Fruit fly (Drosophila melanogaster): Measurements from ENCODE around the gene AlaRS.
A peak's percentile ranks its signal among the peaks of the same experiment; 100 is the strongest.

AlaRS gene

dm6 chr2L:8423460-8424089 is 42.0 kb upstream of the AlaRS start:
- peak; percentile 24 for TF ChIP-seq Pif1B (GFP tag; optimal IDR thresholded peaks at IDR 0.05)
- peak; percentile 4 for TF ChIP-seq CG15710 (tag; optimal IDR thresholded peaks at IDR 0.05)
- peak; percentile 16 for TF ChIP-seq Pif1A (GFP tag; optimal IDR thresholded peaks at IDR 0.05)
- peak; percentile 30 for TF ChIP-seq CG8159 (tag; optimal IDR thresholded peaks at IDR 0.05)
- no peak for TF ChIP-seq gl (tag; optimal IDR thresholded peaks at IDR 0.05)

DNA sequence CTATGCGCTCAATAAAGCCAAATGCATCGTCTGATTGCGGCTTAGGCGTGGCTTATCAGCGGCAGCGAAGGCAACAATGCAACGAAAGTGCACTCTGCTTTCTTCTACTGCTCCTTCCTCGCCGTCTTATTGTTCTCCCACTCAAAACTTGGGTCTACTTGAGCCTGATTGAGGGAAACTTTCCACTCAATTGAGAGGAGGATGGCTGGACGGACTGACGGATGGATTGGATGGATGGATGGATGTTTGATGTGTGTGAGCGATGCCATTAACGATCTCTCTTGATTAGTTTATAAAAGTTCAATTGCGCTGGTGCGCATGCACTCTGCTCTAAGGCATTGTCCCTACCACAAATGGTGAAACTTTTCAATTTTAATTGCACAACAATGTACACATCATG is 41.5 kb upstream of the AlaRS start:
- TF ChIP-seq Ets98B (GFP tag; IDR thresholded peaks at IDR 0.05) (no peak), gl (tag; optimal IDR thresholded peaks at IDR 0.05) (no peak), CG15710 (tag; optimal IDR thresholded peaks at IDR 0.05) (no peak), CG32121 (GFP tag; IDR thresholded peaks at IDR 0.05) (no peak), CG12605 (GFP tag; IDR thresholded peaks at IDR 0.05) (no peak)

dm6 chr2L:8421717-8422116 is 40.2 kb upstream of the AlaRS start:
- no peak for TF ChIP-seq gl (tag; optimal IDR thresholded peaks at IDR 0.05)
- TF ChIP-seq fd96Ca (GFP tag; IDR thresholded peaks at IDR 0.05), result no peak
- no peak for TF ChIP-seq EcR (GFP tag; optimal IDR thresholded peaks at IDR 0.05)
- TF ChIP-seq CG14655 (GFP tag; optimal IDR thresholded peaks at IDR 0.05), result no peak
- TF ChIP-seq CG10348 (GFP tag; IDR thresholded peaks at IDR 0.05), result no peak
- no peak for TF ChIP-seq CG8301 (tag; optimal IDR thresholded peaks at IDR 0.05)
- no peak for TF ChIP-seq D1 (tag; optimal IDR thresholded peaks at IDR 0.05)
- TF ChIP-seq CG32121 (GFP tag; IDR thresholded peaks at IDR 0.05), result no peak
- TF ChIP-seq Snoo (tag; optimal IDR thresholded peaks at IDR 0.05), result no peak
- TF ChIP-seq CG34367 (tag; optimal IDR thresholded peaks at IDR 0.05), result no peak
- no peak for TF ChIP-seq Pif1A (GFP tag; optimal IDR thresholded peaks at IDR 0.05)

DNA sequence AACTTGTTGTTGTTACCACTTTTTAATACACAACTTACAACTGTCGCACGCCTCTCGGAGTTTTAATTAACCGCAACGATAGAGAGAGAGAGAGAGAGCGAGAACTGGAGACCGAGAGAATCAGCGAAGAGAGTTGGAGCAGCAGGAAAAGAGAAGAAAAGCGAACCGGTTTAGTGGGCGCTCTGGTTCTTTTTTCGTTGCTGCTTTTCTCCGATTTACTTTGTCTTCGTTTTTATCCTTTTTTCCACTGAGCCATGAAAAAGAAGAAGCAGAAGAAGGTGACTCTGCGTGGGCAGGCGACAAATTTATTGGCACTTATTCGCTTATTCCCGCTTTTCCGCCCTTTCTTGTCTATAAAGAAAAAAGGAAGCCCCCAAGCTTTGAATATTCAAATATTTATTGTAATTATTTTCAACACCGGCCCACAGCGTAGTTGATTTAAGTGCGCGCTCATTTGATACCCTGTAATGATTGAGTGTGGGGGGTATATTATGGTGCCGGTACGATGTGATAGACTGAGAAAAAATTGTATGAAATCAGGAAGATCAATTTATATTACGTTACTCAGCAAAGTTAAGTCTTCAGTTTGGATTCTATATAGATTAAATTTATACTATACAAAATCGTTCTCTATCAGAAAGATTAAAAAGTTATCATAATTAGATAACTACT is 38.8 kb upstream of the AlaRS start:
- TF ChIP-seq CG15710 (tag; optimal IDR thresholded peaks at IDR 0.05) (peak; percentile 11), CG8301 (tag; optimal IDR thresholded peaks at IDR 0.05) (peak; percentile 7), CG32121 (GFP tag; IDR thresholded peaks at IDR 0.05) (no peak), CG8159 (tag; optimal IDR thresholded peaks at IDR 0.05) (peak; percentile 38), CG12605 (GFP tag; IDR thresholded peaks at IDR 0.05) (peak; percentile 36; the same call in 1 of the 2 replicates), CG34367 (tag; optimal IDR thresholded peaks at IDR 0.05) (peak; percentile 43), CG10348 (GFP tag; IDR thresholded peaks at IDR 0.05) (no peak), CG14655 (GFP tag; optimal IDR thresholded peaks at IDR 0.05) (peak; percentile 22), CG9948 (tag; optimal IDR thresholded peaks at IDR 0.05) (no peak), gl (tag; optimal IDR thresholded peaks at IDR 0.05) (peak; percentile 69), rn (GFP tag; IDR thresholded peaks at IDR 0.05) (no peak), Pif1B (GFP tag; optimal IDR thresholded peaks at IDR 0.05) (peak; percentile 6), Ets98B (GFP tag; IDR thresholded peaks at IDR 0.05) (no peak), CG17806 (tag; optimal IDR thresholded peaks at IDR 0.05) (peak; percentile 24), CG4496 (GFP tag; IDR thresholded peaks at IDR 0.05) (peak; percentile 57; the same call in 1 of the 3 replicates), D1 (tag; optimal IDR thresholded peaks at IDR 0.05) (no peak), EcR (GFP tag; optimal IDR thresholded peaks at IDR 0.05) (peak; percentile 31), Pif1A (GFP tag; optimal IDR thresholded peaks at IDR 0.05) (peak; percentile 47), Snoo (tag; optimal IDR thresholded peaks at IDR 0.05) (no peak), fd96Ca (GFP tag; IDR thresholded peaks at IDR 0.05) (no peak), CG13204 (GFP tag; optimal IDR thresholded peaks at IDR 0.05) (peak; percentile 66)

DNA sequence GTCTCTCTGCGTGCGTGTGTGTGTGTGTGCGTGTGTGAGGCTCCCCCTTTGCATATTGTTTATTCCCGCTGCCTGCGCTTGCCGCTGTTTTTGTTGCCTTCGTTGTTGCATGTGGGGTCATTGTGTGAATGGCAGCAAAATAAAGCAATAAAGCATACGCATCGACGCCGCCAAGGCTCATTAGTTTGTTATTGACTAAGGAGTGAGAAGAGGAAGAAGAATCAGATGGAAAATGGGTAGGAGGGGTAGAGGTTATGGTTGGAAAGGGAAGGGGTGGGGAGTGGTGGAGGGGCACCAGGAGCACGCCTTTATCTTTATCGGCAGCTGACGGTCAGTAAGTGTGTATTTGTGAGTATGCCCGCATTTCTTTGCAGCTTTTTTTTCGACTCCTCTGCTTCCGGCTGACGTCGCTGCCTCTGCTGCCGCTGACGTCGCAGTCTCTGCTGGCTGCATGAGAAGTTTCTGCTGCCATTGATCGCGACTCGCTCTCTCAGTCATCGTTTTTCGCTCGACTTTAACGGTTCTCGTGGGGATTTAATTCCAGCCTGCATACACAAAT is 37.9 kb upstream of the AlaRS start:
- TF ChIP-seq CG12605 (GFP tag; IDR thresholded peaks at IDR 0.05) (0 out of 2 replicates have a peak, but pooled peaks have one; percentile 18), CG34367 (tag; optimal IDR thresholded peaks at IDR 0.05) (no peak), CG13204 (GFP tag; optimal IDR thresholded peaks at IDR 0.05) (peak; percentile 75), CG14655 (GFP tag; optimal IDR thresholded peaks at IDR 0.05) (peak; percentile 1), gl (tag; optimal IDR thresholded peaks at IDR 0.05) (peak; percentile 58), fd96Ca (GFP tag; IDR thresholded peaks at IDR 0.05) (no peak), EcR (GFP tag; optimal IDR thresholded peaks at IDR 0.05) (peak; percentile 94), CG4496 (GFP tag; IDR thresholded peaks at IDR 0.05) (peak; percentile 43; the same call in 1 of the 3 replicates), CG15710 (tag; optimal IDR thresholded peaks at IDR 0.05) (peak; percentile 28), Ets98B (GFP tag; IDR thresholded peaks at IDR 0.05) (no peak)

DNA sequence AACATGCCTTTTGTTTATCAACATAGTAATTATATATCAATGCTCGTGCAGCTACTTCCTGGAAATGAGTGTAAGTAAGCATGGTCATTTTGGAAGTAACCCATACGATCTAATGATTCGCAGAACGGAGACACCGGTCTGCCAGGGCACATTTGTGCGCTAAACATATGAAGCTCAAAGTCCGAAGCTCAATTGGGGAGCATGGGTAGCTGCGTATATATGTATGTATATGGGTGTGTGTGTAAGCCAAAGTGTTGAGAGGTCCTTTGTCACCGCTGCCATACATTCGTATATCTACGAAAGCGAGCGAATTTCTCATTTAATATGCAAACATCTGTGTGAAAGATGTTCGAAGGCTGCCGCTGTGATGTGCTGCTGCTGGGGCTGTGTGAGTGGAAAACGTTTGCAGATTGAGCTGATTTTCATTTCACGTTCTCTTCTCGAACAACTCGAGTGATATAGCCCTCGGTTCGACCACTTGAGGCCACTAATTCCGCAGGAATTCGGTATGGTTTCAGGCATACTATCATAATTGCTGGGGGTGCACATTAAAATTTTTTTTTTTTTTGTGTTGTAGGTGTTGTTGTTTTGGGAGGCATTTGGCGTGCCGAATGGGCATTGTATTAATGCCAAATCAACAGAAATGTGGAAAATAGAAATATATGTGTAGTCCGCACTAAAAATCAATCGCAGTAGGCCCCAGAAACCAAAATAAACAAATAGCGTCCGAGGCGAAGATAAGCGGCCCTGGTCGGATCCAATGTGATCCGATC is 36.7 kb upstream of the AlaRS start:
- TF ChIP-seq Pif1A (GFP tag; optimal IDR thresholded peaks at IDR 0.05), result no peak
- TF ChIP-seq CG4496 (GFP tag; IDR thresholded peaks at IDR 0.05), result no peak
- TF ChIP-seq CG10348 (GFP tag; IDR thresholded peaks at IDR 0.05), result no peak
- TF ChIP-seq CG13204 (GFP tag; optimal IDR thresholded peaks at IDR 0.05), result peak; percentile 18
- TF ChIP-seq gl (tag; optimal IDR thresholded peaks at IDR 0.05), result peak; percentile 44
- no peak for TF ChIP-seq CG12605 (GFP tag; IDR thresholded peaks at IDR 0.05)
- TF ChIP-seq rn (GFP tag; IDR thresholded peaks at IDR 0.05), result no peak

Data from whole organism, pupa.